Worm (Caenorhabditis elegans) whole organism, young adult: ENCODE data around the gene F18F11.4.

Experiments
- D2030.7 ChIP-seq: fragments of 200-800 bp; sonication (Bioruptor generic); IDR thresholded peaks from 2 replicates; pipeline ENCODE4 v1.3.6; 2022; ENCODE audit warnings: missing genetic modification reagents, missing genetic modification characterization, missing compliant biosample characterization
- F37B4.10 ChIP-seq: fragments of 200-800 bp; sonication (Bioruptor generic); IDR thresholded peaks from 2 replicates; pipeline ENCODE4 v1.3.6; 2022; ENCODE audit warnings: missing genetic modification characterization, missing compliant biosample characterization
- ama-1 ChIP-seq, 3 experiments: fragments of 150-350 bp in 1 of 3; sonication (generic microtip) in 2 of 3; optimal IDR thresholded peaks; 2 replicates each; lab custom pipeline; 2014 to 2018; ENCODE audit warnings: missing biosample characterization in 2 of 3, missing genetic modification characterization in 2 of 3, missing genetic modification reagents in 2 of 3
- efl-1 ChIP-seq: fragments of 150-350 bp; optimal IDR thresholded peaks from 2 replicates; lab custom pipeline; 2014; ENCODE audit warnings: missing biosample characterization, missing genetic modification reagents, missing genetic modification characterization
- hsf-1 ChIP-seq: fragments of 200-800 bp; sonication (Bioruptor generic); IDR thresholded peaks from 2 replicates; pipeline ENCODE4 v1.3.6; 2022; ENCODE audit warnings: missing genetic modification reagents, missing genetic modification characterization, missing compliant biosample characterization
- pha-4 ChIP-seq: fragments of 150-350 bp; sonication (generic microtip); optimal IDR thresholded peaks from 2 replicates; lab custom pipeline; 2014; ENCODE audit warnings: missing biosample characterization, missing genetic modification reagents, missing genetic modification characterization
- repo-1 ChIP-seq: sonication (generic microtip); optimal IDR thresholded peaks from 2 replicates; lab custom pipeline; 2017; ENCODE audit warnings: mild to moderate bottlenecking, missing genetic modification characterization, missing compliant biosample characterization
- rpc-1 ChIP-seq, 2 experiments: fragments of 150-350 bp in 1 of 2; sonication (generic microtip) in 1 of 2; optimal IDR thresholded peaks; 2 replicates each; lab custom pipeline; 2014 to 2018; ENCODE audit warnings: missing biosample characterization in 1 of 2, missing genetic modification characterization in 1 of 2, missing genetic modification reagents in 1 of 2, missing genotype in 1 of 2
- sdz-38 ChIP-seq: sonication (generic microtip); optimal IDR thresholded peaks from 2 replicates; lab custom pipeline; 2016; ENCODE audit warnings: missing genotype, missing genetic modification characterization, missing compliant biosample characterization
- sea-2 ChIP-seq: fragments of 200-800 bp; sonication (Bioruptor generic); IDR thresholded peaks from 2 replicates; pipeline ENCODE4 v1.3.6; 2022; ENCODE audit warnings: missing genetic modification characterization, missing compliant biosample characterization
- snpc-4 ChIP-seq, 5 experiments: fragments of 150-350 bp in 1 of 5; sonication (generic microtip) in 4 of 5; optimal IDR thresholded peaks; 2 replicates each; lab custom pipeline; 2014 to 2018; ENCODE audit warnings: missing genetic modification characterization in 5 of 5, missing biosample characterization in 3 of 5, antibody characterized with exemption in 2 of 5, mild to moderate bottlenecking in 2 of 5, missing compliant biosample characterization in 2 of 5, missing genotype in 2 of 5, moderate library complexity in 2 of 5, missing genetic modification reagents in 1 of 5

ce11 chrIV:379605-380004, 49.0 kb downstream of the F18F11.4 start:
- TF ChIP-seq sdz-38 (tag; lab: Kevin White, UChicago) (no peak), hsf-1 (GFP tag; lab: Robert Waterston, UW) (no peak), F37B4.10 (no peak), repo-1 (no peak), pha-4 (tag; lab: Kevin White, UChicago) (no peak), ama-1 (optimal IDR thresholded peaks at IDR 0.05; lab: Kevin White, UChicago) (no peak), ama-1 (GFP tag; optimal IDR thresholded peaks at IDR 0.05; lab: Kevin White, UChicago) (no peak), snpc-4 (GFP tag; optimal IDR thresholded peaks at IDR 0.05; lab: Kevin White, UChicago) (peak; percentile 2), snpc-4 (tag; optimal IDR thresholded peaks at IDR 0.05; lab: Kevin White, UChicago) (peak in 1 of 4 experiments; percentile 17), efl-1 (peak; percentile 91), sea-2 (no peak), D2030.7 (GFP tag; lab: Robert Waterston, UW) (peak; percentile 84), rpc-1 (optimal IDR thresholded peaks at IDR 0.05; lab: Kevin White, UChicago) (no peak), rpc-1 (tag; optimal IDR thresholded peaks at IDR 0.05; lab: Kevin White, UChicago) (no peak)
